Worm (Caenorhabditis elegans): ENCODE measurements around the gene mxl-3.

DNA sequence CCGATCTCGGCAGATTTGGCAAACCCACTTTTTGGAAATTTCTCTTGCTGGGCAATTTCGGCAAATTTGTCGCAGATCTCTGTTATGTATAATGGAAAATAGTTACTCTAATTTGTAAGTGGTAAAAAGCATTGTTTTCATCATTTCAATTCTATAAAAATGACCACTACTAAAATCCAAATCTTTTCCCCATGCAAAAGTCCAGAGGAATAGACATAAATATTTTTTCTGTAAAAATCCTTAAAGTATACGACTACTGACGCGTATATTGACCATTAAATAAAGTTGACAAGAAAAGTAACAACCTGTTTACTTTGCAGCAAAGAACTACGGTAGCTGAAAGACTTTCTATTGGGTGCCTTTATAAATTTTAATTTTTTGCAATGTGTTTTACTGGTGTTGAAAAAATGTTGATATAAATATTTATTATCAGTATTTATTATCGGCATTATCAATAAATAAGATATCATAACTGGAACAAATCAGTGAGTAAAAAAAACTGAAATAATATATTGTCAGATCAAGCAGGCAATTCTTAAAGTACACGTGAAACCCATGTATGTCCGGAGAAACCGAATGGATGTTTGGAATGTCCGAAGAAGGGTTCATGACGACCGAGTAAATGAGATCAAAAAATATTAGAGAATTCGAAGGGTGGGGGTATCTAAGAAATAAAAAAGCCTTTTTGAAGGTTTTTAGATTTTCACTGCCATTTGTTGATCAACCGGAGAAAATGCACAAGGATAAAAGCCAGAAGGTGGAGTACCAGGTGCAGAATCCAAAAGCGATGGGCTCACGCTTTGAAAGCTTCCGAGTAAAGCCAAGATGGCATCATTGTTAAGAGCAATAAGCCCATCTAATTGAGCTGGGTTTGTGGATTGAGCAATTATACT lies 1.1 kb downstream of the mxl-3 start:
- peak; percentile 31 for TF ChIP-seq nhr-23 (tag; optimal IDR thresholded peaks at IDR 0.05)
- no peak for TF ChIP-seq snpc-4 (tag; optimal IDR thresholded peaks at IDR 0.05)
- no peak for TF ChIP-seq nhr-11 (tag; optimal IDR thresholded peaks at IDR 0.05)
- no peak for TF ChIP-seq fos-1 (tag; optimal IDR thresholded peaks at IDR 0.05)
- TF ChIP-seq pqm-1 (tag; optimal IDR thresholded peaks at IDR 0.05): peak; percentile 79
- TF ChIP-seq zag-1 (tag; optimal IDR thresholded peaks at IDR 0.05): no peak
- no peak for TF ChIP-seq skn-1 (tag; optimal IDR thresholded peaks at IDR 0.05)
- TF ChIP-seq pha-4 (tag; optimal IDR thresholded peaks at IDR 0.05): peak; percentile 34
- TF ChIP-seq unc-62 (GFP tag; optimal IDR thresholded peaks at IDR 0.05): no peak
